Worm (Caenorhabditis elegans) whole organism, young adult: Measurements from ENCODE around the gene F13B12.3.

Experiments used
- F22D6.2 ChIP-seq: sonication (generic microtip); optimal IDR thresholded peaks from 2 replicates; lab custom pipeline; 2016; ENCODE audit warnings: mild to moderate bottlenecking, missing genetic modification characterization, missing compliant biosample characterization
- nhr-179 ChIP-seq: sonication (generic microtip); optimal IDR thresholded peaks from 2 replicates; lab custom pipeline; 2016; ENCODE audit warnings: mild to moderate bottlenecking, missing genetic modification characterization, missing compliant biosample characterization
- sptf-2 ChIP-seq: fragments of 200-800 bp; sonication (Bioruptor generic); optimal IDR thresholded peaks from 2 replicates; lab custom pipeline; 2018; ENCODE audit warnings: mild to moderate bottlenecking, missing genetic modification characterization, missing compliant biosample characterization
- unc-62 ChIP-seq: fragments of 150-350 bp; optimal IDR thresholded peaks from 2 replicates; lab custom pipeline; 2014; ENCODE audit warnings: missing biosample characterization, missing genetic modification reagents, missing genetic modification characterization

DNA sequence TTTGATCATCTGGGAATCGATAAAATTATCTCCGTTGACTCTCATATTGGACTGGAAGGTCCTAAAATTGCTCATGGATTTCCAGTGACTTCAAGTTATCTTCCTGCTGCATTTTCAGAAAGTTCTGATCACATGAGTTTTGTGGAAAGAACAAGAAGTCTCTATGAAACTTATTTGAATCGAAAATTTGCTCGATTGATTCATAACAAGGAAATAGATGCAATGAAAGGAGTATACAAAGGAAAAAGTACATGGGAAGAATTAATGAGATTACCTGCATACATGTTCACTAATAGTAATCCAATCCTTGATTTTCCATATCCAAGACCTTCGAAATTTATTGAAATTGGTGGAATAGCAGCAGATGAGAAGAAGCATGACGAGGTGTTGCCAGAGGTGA is 26.8 kb downstream of the F13B12.3 start:
- no peak for TF ChIP-seq unc-62 (GFP tag; lab: Kevin White, UChicago)
- no peak for TF ChIP-seq F22D6.2 (tag; lab: Kevin White, UChicago)
- TF ChIP-seq sptf-2 (GFP tag; lab: Kevin White, UChicago) = no peak
- no peak for TF ChIP-seq nhr-179 (tag; lab: Kevin White, UChicago)
